Fruit fly (Drosophila melanogaster) whole organism, wandering third instar larva: ENCODE data around the gene CG7059.

Experiments
- br ChIP-seq: fragments of 200-800 bp; sonication (Bioruptor generic); optimal IDR thresholded peaks from 2 replicates; lab custom pipeline; 2016; ENCODE audit warnings: missing biosample characterization, missing genetic modification characterization
- brk ChIP-seq: fragments of 200-800 bp; sonication (Bioruptor generic); optimal IDR thresholded peaks from 2 replicates; lab custom pipeline; 2016; ENCODE audit warnings: missing biosample characterization, mild to moderate bottlenecking, missing genetic modification characterization
- h ChIP-seq: fragments of 200-800 bp; sonication (Bioruptor generic); optimal IDR thresholded peaks from 3 replicates; lab custom pipeline; 2016; ENCODE audit warnings: missing biosample characterization, mild to moderate bottlenecking, missing genetic modification characterization
- psq ChIP-seq: fragments of 200-800 bp; sonication (Bioruptor generic); optimal IDR thresholded peaks from 3 replicates; lab custom pipeline; 2017; ENCODE audit warnings: missing biosample characterization, mild to moderate bottlenecking, missing genetic modification characterization, moderate library complexity

dm6 chr3R:22405639-22406038 is 16.1 kb downstream of the CG7059 start, which contains the start of gene CG13855:
- no peak for TF ChIP-seq brk (GFP tag; lab: Kevin White, UChicago)
- no peak for TF ChIP-seq psq (GFP tag; lab: Kevin White, UChicago)
- no peak for TF ChIP-seq br
- TF ChIP-seq h (GFP tag; lab: Kevin White, UChicago): no peak
